Worm (Caenorhabditis elegans): Measurements from ENCODE around the gene hpo-34.

DNA sequence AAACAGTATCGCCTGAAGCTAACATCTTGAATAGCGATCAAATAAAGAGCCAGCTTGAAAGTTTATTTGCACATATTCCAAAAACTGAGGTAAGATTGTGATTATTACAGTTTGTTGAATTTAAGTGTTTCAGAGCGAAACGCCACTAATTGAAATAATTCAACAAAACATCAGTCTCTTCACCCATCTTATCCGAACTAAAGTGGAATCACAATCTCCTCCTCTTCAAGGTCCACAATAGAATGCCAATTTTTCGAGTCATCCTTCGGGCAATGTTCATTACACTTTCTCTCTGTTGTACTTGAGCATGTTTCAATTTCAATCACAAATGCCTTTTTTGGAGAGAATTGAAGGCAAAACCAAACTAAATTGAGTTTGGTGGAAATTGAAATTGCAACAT is 34.8 kb downstream of the hpo-34 start:
- TF ChIP-seq ztf-4 (tag; optimal IDR thresholded peaks at IDR 0.05) (no peak), skn-1 (tag; optimal IDR thresholded peaks at IDR 0.05) (no peak), ets-5 (GFP tag; IDR thresholded peaks at IDR 0.05) (no peak), unc-62 (GFP tag; optimal IDR thresholded peaks at IDR 0.05) (no peak), dsc-1 (tag; optimal IDR thresholded peaks at IDR 0.05) (no peak)

All from whole organism, L1 larva.